Fruit fly (Drosophila melanogaster): Measurements from ENCODE around the gene CG9483.

- TF ChIP-seq psq (optimal IDR thresholded peaks at IDR 0.05) (no peak), usp (GFP tag; optimal IDR thresholded peaks at IDR 0.05) (no peak), pan (optimal IDR thresholded peaks at IDR 0.05) (no peak)
These were observed 31.6 kb downstream of the CG9483 start for dm6 chr2L:8897954-8898713.

Measured in whole organism.